In the genomic region with DNA sequence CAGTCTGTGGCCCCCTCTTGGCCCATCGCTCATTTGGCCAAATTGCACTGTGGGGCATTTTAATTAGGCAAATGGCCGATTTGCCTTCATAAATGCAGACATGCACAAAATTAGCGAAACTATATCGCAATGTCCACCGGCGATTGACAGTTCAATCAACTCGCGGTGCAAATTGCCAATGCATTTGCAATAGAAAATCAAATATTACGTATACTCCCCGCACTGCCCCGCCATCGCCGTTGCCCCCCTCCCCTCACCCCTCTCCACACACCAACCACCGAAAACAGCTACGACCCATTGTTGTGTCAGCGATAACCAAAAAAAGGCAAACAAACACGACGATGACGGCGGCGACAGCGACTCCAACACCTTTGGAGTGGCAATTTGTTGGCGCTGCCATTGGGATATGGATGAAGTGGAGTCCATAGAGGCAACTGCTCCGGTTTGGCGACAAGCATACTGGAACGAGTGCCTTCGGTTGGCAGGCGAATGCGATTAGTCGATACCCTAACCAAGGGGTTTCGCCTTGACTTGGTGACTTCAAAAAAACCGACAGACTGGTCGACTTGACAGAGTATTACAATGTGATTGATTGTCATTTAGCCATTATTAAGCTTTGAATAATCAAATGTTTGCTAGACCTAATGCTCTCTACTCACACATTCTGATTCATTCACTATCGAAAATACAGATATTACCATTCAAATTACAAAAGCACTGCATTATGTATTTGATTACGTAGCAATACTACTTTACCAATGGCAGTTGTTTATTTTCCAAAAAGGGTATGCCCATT, we compare ENCODE assay signal across 2 fruit fly cellular contexts.
TF ChIP-seq lines count a peak whose summit lies in the region.

No protein-coding gene starts in this region.

TF ChIP-seq in whole organism, embryonic, 481 proteins besides CTCF, POLR2A, EP300 and RAD21 (continued from another document):
- TF ChIP-seq CG11560 (tag; IDR thresholded peaks at IDR 0.05; lab: Robert Waterston, UW), result no peak
- no peak for TF ChIP-seq BtbVII (GFP tag; optimal IDR thresholded peaks at IDR 0.05; lab: Kevin White, UChicago)
- TF ChIP-seq Lim3 (GFP tag; IDR thresholded peaks at IDR 0.05; lab: Robert Waterston, UW), result no peak
- TF ChIP-seq CG17829 (tag; optimal IDR thresholded peaks at IDR 0.05; lab: Kevin White, UChicago), result no peak
- TF ChIP-seq zf30C (GFP tag; optimal IDR thresholded peaks at IDR 0.05; lab: Kevin White, UChicago), result no peak
- TF ChIP-seq CG32767 (GFP tag; IDR thresholded peaks at IDR 0.05; lab: Robert Waterston, UW), result no peak
- TF ChIP-seq CG3163 (GFP tag; optimal IDR thresholded peaks at IDR 0.05; lab: Kevin White, UChicago), result no peak
- TF ChIP-seq CG7372 (GFP tag; IDR thresholded peaks at IDR 0.05; lab: Robert Waterston, UW), result 0 out of 2 replicates have a peak, but pooled peaks have one; percentile 22
- TF ChIP-seq Adf1 (GFP tag; IDR thresholded peaks at IDR 0.05; lab: Robert Waterston, UW), result no peak
- no peak for TF ChIP-seq fd64A (GFP tag; optimal IDR thresholded peaks at IDR 0.05; lab: Kevin White, UChicago)
TF ChIP-seq in whole organism, embryonic: peak in this region for 4.

TF ChIP-seq in whole organism, prepupa, 60 proteins besides CTCF, POLR2A, EP300 and RAD21 (continued from another document):
- TF ChIP-seq Sox15 (GFP tag; optimal IDR thresholded peaks at IDR 0.05; lab: Kevin White, UChicago) (no peak), Sox14 (GFP tag; optimal IDR thresholded peaks at IDR 0.05; lab: Kevin White, UChicago) (peak; percentile 32), CG11762 (GFP tag; optimal IDR thresholded peaks at IDR 0.05; lab: Kevin White, UChicago; ENCODE audit: insufficient read depth) (no peak), Hr39 (GFP tag; optimal IDR thresholded peaks at IDR 0.05; lab: Kevin White, UChicago) (no peak), CG16779 (tag; optimal IDR thresholded peaks at IDR 0.05; lab: Kevin White, UChicago) (no peak), Ets96B (tag; optimal IDR thresholded peaks at IDR 0.05; lab: Kevin White, UChicago) (peak; percentile 39)
